Worm (Caenorhabditis elegans) whole organism, young adult: ENCODE data around the gene nhr-206.

Experiments used
- B0019.2 ChIP-seq: fragments of 200-800 bp; sonication (Bioruptor generic); conservative IDR thresholded peaks from 2 replicates; pipeline ENCODE4 v1.3.6; 2022; ENCODE audit warnings: missing genetic modification reagents, missing genetic modification characterization, missing compliant biosample characterization
- B0035.1 ChIP-seq: sonication (generic microtip); optimal IDR thresholded peaks from 2 replicates; lab custom pipeline; 2016; ENCODE audit warnings: missing genetic modification characterization, mild to moderate bottlenecking, missing compliant biosample characterization, missing genotype, missing genetic modification reagents
- B0261.1 ChIP-seq: sonication (generic microtip); optimal IDR thresholded peaks from 2 replicates; lab custom pipeline; 2016; ENCODE audit warnings: mild to moderate bottlenecking, missing genetic modification characterization, moderate library complexity, missing compliant biosample characterization
- F57A8.1 ChIP-seq: fragments of 200-800 bp; sonication (Bioruptor generic); optimal IDR thresholded peaks from 2 replicates; lab custom pipeline; 2018; ENCODE audit warnings: mild to moderate bottlenecking, missing genetic modification characterization, moderate library complexity, missing compliant biosample characterization
- F57C9.4 ChIP-seq: sonication (generic microtip); optimal IDR thresholded peaks from 2 replicates; lab custom pipeline; 2017; ENCODE audit warnings: mild to moderate bottlenecking, missing genetic modification characterization, missing compliant biosample characterization
- aptf-3 ChIP-seq: fragments of 200-800 bp; sonication (Bioruptor generic); IDR thresholded peaks from 2 replicates; pipeline ENCODE4 v1.3.6; 2022; ENCODE audit warnings: missing genetic modification characterization, missing compliant biosample characterization
- attf-5 ChIP-seq: fragments of 200-800 bp; sonication (Bioruptor generic); optimal IDR thresholded peaks from 2 replicates; lab custom pipeline; 2018; ENCODE audit warnings: mild to moderate bottlenecking, missing genetic modification characterization, missing compliant biosample characterization
- cebp-1 ChIP-seq, 2 experiments: fragments of 200-800 bp in 1 of 2; sonication (Bioruptor generic) in 1 of 2; sonication (generic microtip) in 1 of 2; IDR thresholded peaks in 1 of 2; optimal IDR thresholded peaks in 1 of 2; 2 replicates each; pipeline versions ENCODE4 v1.3.6 to Lab custom; 2017 to 2022; ENCODE audit warnings: missing compliant biosample characterization in 2 of 2, missing genetic modification characterization in 2 of 2, mild to moderate bottlenecking in 1 of 2, missing genetic modification reagents in 1 of 2, moderate library complexity in 1 of 2
- ceh-40 ChIP-seq: fragments of 200-800 bp; sonication (Bioruptor generic); IDR thresholded peaks from 2 replicates; pipeline ENCODE4 v1.3.6; 2022; ENCODE audit warnings: missing genetic modification characterization, missing compliant biosample characterization
- ceh-58 ChIP-seq: fragments of 200-800 bp; sonication (Bioruptor generic); IDR thresholded peaks from 2 replicates; pipeline ENCODE4 v1.3.6; 2022; ENCODE audit warnings: missing genetic modification characterization, missing compliant biosample characterization
- die-1 ChIP-seq: sonication (generic microtip); optimal IDR thresholded peaks from 2 replicates; lab custom pipeline; 2016; ENCODE audit warnings: missing genotype, mild to moderate bottlenecking, missing genetic modification characterization, missing compliant biosample characterization
- dpff-1 ChIP-seq: sonication (generic microtip); optimal IDR thresholded peaks from 2 replicates; lab custom pipeline; 2017; ENCODE audit warnings: mild to moderate bottlenecking, missing genetic modification characterization, missing compliant biosample characterization
- egl-18 ChIP-seq: fragments of 200-800 bp; sonication (Bioruptor generic); IDR thresholded peaks from 2 replicates; pipeline ENCODE4 v1.3.6; 2022; ENCODE audit warnings: missing genetic modification reagents, missing genetic modification characterization, missing compliant biosample characterization
- egl-44 ChIP-seq: fragments of 200-800 bp; sonication (Bioruptor generic); IDR thresholded peaks from 2 replicates; pipeline ENCODE4 v1.3.6; 2022; ENCODE audit warnings: missing genetic modification reagents, missing genetic modification characterization, missing compliant biosample characterization
- egrh-3 ChIP-seq: fragments of 200-800 bp; sonication (Bioruptor generic); IDR thresholded peaks from 2 replicates; pipeline ENCODE4 v1.3.6; 2022; ENCODE audit warnings: missing genetic modification reagents, missing genetic modification characterization, missing compliant biosample characterization
- fkh-3 ChIP-seq: sonication (generic microtip); optimal IDR thresholded peaks from 2 replicates; lab custom pipeline; 2016; ENCODE audit warnings: mild to moderate bottlenecking, missing genetic modification characterization, missing compliant biosample characterization
- hmg-20 ChIP-seq: fragments of 200-800 bp; sonication (Bioruptor generic); IDR thresholded peaks from 2 replicates; pipeline ENCODE4 v1.3.6; 2022; ENCODE audit warnings: missing genetic modification reagents, missing genetic modification characterization, missing compliant biosample characterization
- let-607 ChIP-seq, 2 experiments: fragments of 200-800 bp in 1 of 2; sonication (Bioruptor generic) in 1 of 2; sonication (generic microtip) in 1 of 2; optimal IDR thresholded peaks; 2 replicates each; lab custom pipeline; 2016 to 2018; ENCODE audit warnings: mild to moderate bottlenecking in 2 of 2, missing compliant biosample characterization in 2 of 2, missing genetic modification characterization in 2 of 2, moderate library complexity in 2 of 2, missing genotype in 1 of 2
- lir-1 ChIP-seq: fragments of 200-800 bp; sonication (Bioruptor generic); conservative IDR thresholded peaks from 2 replicates; pipeline ENCODE4 v1.3.6; 2022; ENCODE audit warnings: missing genetic modification reagents, missing genetic modification characterization, missing compliant biosample characterization
- mcd-1 ChIP-seq: fragments of 200-800 bp; sonication (Bioruptor generic); IDR thresholded peaks from 2 replicates; pipeline ENCODE4 v1.3.6; 2022; ENCODE audit warnings: missing genetic modification reagents, missing genetic modification characterization, missing compliant biosample characterization
- mes-4 ChIP-seq: sonication (generic microtip); optimal IDR thresholded peaks from 2 replicates; lab custom pipeline; 2016; ENCODE audit warnings: missing genotype, missing genetic modification characterization, missing compliant biosample characterization
- mxl-1 ChIP-seq: sonication (generic microtip); optimal IDR thresholded peaks from 2 replicates; lab custom pipeline; 2016; ENCODE audit warnings: missing genetic modification characterization, missing compliant biosample characterization
- nhr-120 ChIP-seq: fragments of 200-800 bp; sonication (Bioruptor generic); IDR thresholded peaks from 2 replicates; pipeline ENCODE4 v1.3.6; 2022; ENCODE audit warnings: missing genetic modification characterization, missing compliant biosample characterization
- nhr-27 ChIP-seq: fragments of 200-800 bp; sonication (Bioruptor generic); optimal IDR thresholded peaks from 2 replicates; lab custom pipeline; 2018; ENCODE audit warnings: mild to moderate bottlenecking, missing genetic modification characterization, moderate library complexity, missing compliant biosample characterization
- nhr-80 ChIP-seq: sonication (generic microtip); optimal IDR thresholded peaks from 2 replicates; lab custom pipeline; 2016; ENCODE audit warnings: missing genetic modification characterization, missing compliant biosample characterization
- repo-1 ChIP-seq: sonication (generic microtip); optimal IDR thresholded peaks from 2 replicates; lab custom pipeline; 2017; ENCODE audit warnings: mild to moderate bottlenecking, missing genetic modification characterization, missing compliant biosample characterization
- snpc-1.1 ChIP-seq: sonication (generic microtip); optimal IDR thresholded peaks from 2 replicates; lab custom pipeline; 2017; ENCODE audit warnings: missing genetic modification characterization, mild to moderate bottlenecking, missing compliant biosample characterization, antibody characterized with exemption, moderate library complexity, missing genotype, missing genetic modification reagents; ENCODE audit not compliant: insufficient read depth
- snpc-3.4 ChIP-seq: sonication (generic microtip); optimal IDR thresholded peaks from 2 replicates; lab custom pipeline; 2017; ENCODE audit warnings: missing genetic modification characterization, mild to moderate bottlenecking, missing compliant biosample characterization, antibody characterized with exemption, moderate library complexity, missing genotype, missing genetic modification reagents
- unc-130 ChIP-seq: sonication (generic microtip); optimal IDR thresholded peaks from 2 replicates; lab custom pipeline; 2016; ENCODE audit warnings: missing genetic modification reagents, missing genetic modification characterization, missing compliant biosample characterization
- zfh-2 ChIP-seq: fragments of 200-800 bp; sonication (Bioruptor generic); conservative IDR thresholded peaks from 2 replicates; pipeline ENCODE4 v1.3.6; 2022; ENCODE audit warnings: missing genetic modification reagents, missing genetic modification characterization, missing compliant biosample characterization
- zim-3 ChIP-seq: sonication (generic microtip); optimal IDR thresholded peaks from 2 replicates; lab custom pipeline; 2017; ENCODE audit warnings: mild to moderate bottlenecking, missing genetic modification characterization, moderate library complexity, missing compliant biosample characterization

nhr-206 gene

ce11 chrV:12100794-12101343 lies 9.1 kb downstream of the nhr-206 start, which contains the start of gene nhr-154:
Gene nhr-154, plus strand, starts transcription at chrV:12101293.
- TF ChIP-seq nhr-80, result peak; percentile 1
- no peak for TF ChIP-seq dpff-1 (tag; lab: Kevin White, UChicago)
- peak; percentile 91 for TF ChIP-seq cebp-1 (GFP tag; IDR thresholded peaks at IDR 0.05; lab: Robert Waterston, UW)
- peak; percentile 97 for TF ChIP-seq cebp-1 (tag; optimal IDR thresholded peaks at IDR 0.05; lab: Kevin White, UChicago)
- TF ChIP-seq, all 124 proteins: peak for 2

ce11 chrV:12103920-12104319 lies 12.1 kb downstream of the nhr-206 start, which contains the start of gene nhr-153:
Gene nhr-153, plus strand, starts transcription at chrV:12104220.
- TF ChIP-seq attf-5 (GFP tag; lab: Kevin White, UChicago) (no peak), egl-44 (GFP tag; lab: Robert Waterston, UW) (no peak), B0261.1 (tag; lab: Kevin White, UChicago) (no peak), ceh-40 (GFP tag; lab: Robert Waterston, UW) (no peak), mcd-1 (GFP tag; lab: Robert Waterston, UW) (no peak), hmg-20 (GFP tag; lab: Robert Waterston, UW) (no peak), nhr-27 (tag; lab: Kevin White, UChicago) (no peak)
- TF ChIP-seq, all 124 proteins: peak for 0

- TF ChIP-seq ceh-40 (GFP tag; lab: Robert Waterston, UW), result no peak
- TF ChIP-seq nhr-120 (GFP tag; lab: Robert Waterston, UW), result no peak
- no peak for TF ChIP-seq die-1 (tag; lab: Kevin White, UChicago)
- no peak for TF ChIP-seq ceh-58 (GFP tag; lab: Robert Waterston, UW)
- peak; percentile 2 for TF ChIP-seq nhr-80
- no peak for TF ChIP-seq fkh-3 (tag; lab: Kevin White, UChicago)
Measured at ce11 chrV:12106841-12107240, 15.0 kb downstream of the nhr-206 start, which contains the start of gene nhr-136. Gene nhr-136, plus strand, starts transcription at chrV:12107141.

ce11 chrV:12111452-12111851 lies 19.6 kb downstream of the nhr-206 start, which contains the start of gene lhpp-1:
Gene lhpp-1, minus strand, starts transcription at chrV:12111805.
- TF ChIP-seq B0035.1 (tag; lab: Kevin White, UChicago) (no peak), unc-130 (no peak), B0261.1 (tag; lab: Kevin White, UChicago) (no peak), snpc-3.4 (no peak), B0019.2 (GFP tag; lab: Robert Waterston, UW) (no peak), F57A8.1 (no peak), mes-4 (tag; lab: Kevin White, UChicago) (no peak), F57C9.4 (tag; lab: Kevin White, UChicago) (no peak), zfh-2 (GFP tag; lab: Robert Waterston, UW) (no peak), repo-1 (tag; lab: Kevin White, UChicago) (no peak), snpc-1.1 (no peak), egrh-3 (GFP tag; lab: Robert Waterston, UW) (no peak), let-607 (tag; optimal IDR thresholded peaks at IDR 0.05; lab: Kevin White, UChicago) (no peak), lir-1 (GFP tag; lab: Robert Waterston, UW) (no peak), mxl-1 (tag; lab: Kevin White, UChicago) (no peak), egl-18 (no peak), aptf-3 (GFP tag; lab: Robert Waterston, UW) (no peak), zim-3 (tag; lab: Kevin White, UChicago) (no peak)
